Worm (Caenorhabditis elegans): ENCODE data around the gene Y67D8C.6.

Y67D8C.6 gene

ce11 chrIV:3038740-3039139 is 24.4 kb downstream of the Y67D8C.6 start:
- no peak for TF ChIP-seq lin-39 (tag; optimal IDR thresholded peaks at IDR 0.05)
- TF ChIP-seq fos-1 (tag; optimal IDR thresholded peaks at IDR 0.05) = no peak
- no peak for TF ChIP-seq ceh-8 (GFP tag; optimal IDR thresholded peaks at IDR 0.05)
- no peak for TF ChIP-seq aly-2 (tag; optimal IDR thresholded peaks at IDR 0.05)
- no peak for TF ChIP-seq nhr-47 (tag; optimal IDR thresholded peaks at IDR 0.05)
- TF ChIP-seq lin-15B (tag; optimal IDR thresholded peaks at IDR 0.05) = no peak
- no peak for TF ChIP-seq nhr-237 (tag; optimal IDR thresholded peaks at IDR 0.05)
- TF ChIP-seq lin-14 (GFP tag; optimal IDR thresholded peaks at IDR 0.05) = no peak
- TF ChIP-seq ztf-4 (tag; optimal IDR thresholded peaks at IDR 0.05) = no peak
- no peak for TF ChIP-seq mab-9 (GFP tag; IDR thresholded peaks at IDR 0.05)
- no peak for TF ChIP-seq dpl-1 (GFP tag; optimal IDR thresholded peaks at IDR 0.05)
- TF ChIP-seq efl-3 (GFP tag; optimal IDR thresholded peaks at IDR 0.05) = no peak
- no peak for TF ChIP-seq blmp-1 (tag; optimal IDR thresholded peaks at IDR 0.05)
- no peak for TF ChIP-seq nhr-71 (tag; optimal IDR thresholded peaks at IDR 0.05)
- TF ChIP-seq xbp-1 (tag; optimal IDR thresholded peaks at IDR 0.05) = no peak

ce11 chrIV:3037932-3038331 is 25.3 kb downstream of the Y67D8C.6 start:
- TF ChIP-seq ztf-4 (tag; optimal IDR thresholded peaks at IDR 0.05) (no peak), lin-35 (GFP tag; optimal IDR thresholded peaks at IDR 0.05) (no peak), F16B12.6 (tag; optimal IDR thresholded peaks at IDR 0.05) (no peak), egl-27 (tag; optimal IDR thresholded peaks at IDR 0.05) (no peak), dpl-1 (GFP tag; optimal IDR thresholded peaks at IDR 0.05) (no peak), aly-2 (tag; optimal IDR thresholded peaks at IDR 0.05) (no peak), C34B4.2 (tag; optimal IDR thresholded peaks at IDR 0.05) (no peak), rnt-1 (tag; optimal IDR thresholded peaks at IDR 0.05) (no peak), nhr-90 (tag; optimal IDR thresholded peaks at IDR 0.05; ENCODE audit: poor library complexity) (no peak), fos-1 (tag; optimal IDR thresholded peaks at IDR 0.05) (no peak), lin-14 (GFP tag; optimal IDR thresholded peaks at IDR 0.05) (no peak), pqm-1 (tag; optimal IDR thresholded peaks at IDR 0.05) (no peak), ces-1 (GFP tag; optimal IDR thresholded peaks at IDR 0.05) (no peak), nhr-77 (tag; optimal IDR thresholded peaks at IDR 0.05) (no peak)

DNA sequence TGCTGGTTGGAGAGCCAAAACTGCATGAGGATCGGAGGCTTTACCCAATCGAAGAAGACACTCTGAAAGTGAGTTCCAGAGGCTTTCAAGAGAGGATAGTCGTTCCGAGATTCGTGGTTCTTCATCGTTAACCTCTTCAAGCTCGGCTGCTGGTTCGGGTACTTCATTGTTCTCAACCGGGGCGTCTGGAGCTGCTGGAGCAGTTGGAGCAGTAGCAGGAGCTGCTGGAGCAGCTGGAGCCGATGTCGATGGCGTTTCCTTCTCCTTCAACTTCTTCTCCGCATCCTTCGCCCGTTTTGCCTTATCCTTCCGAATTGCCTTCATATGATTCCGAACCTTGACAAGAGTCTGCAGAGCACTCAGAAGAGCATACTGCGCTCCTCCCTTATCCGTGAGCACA is 27.8 kb downstream of the Y67D8C.6 start:
- TF ChIP-seq elt-2 (tag; optimal IDR thresholded peaks at IDR 0.05) (no peak), mab-9 (GFP tag; IDR thresholded peaks at IDR 0.05) (no peak), pax-3 (tag; optimal IDR thresholded peaks at IDR 0.05) (no peak), fkh-10 (GFP tag; optimal IDR thresholded peaks at IDR 0.05) (no peak)

DNA sequence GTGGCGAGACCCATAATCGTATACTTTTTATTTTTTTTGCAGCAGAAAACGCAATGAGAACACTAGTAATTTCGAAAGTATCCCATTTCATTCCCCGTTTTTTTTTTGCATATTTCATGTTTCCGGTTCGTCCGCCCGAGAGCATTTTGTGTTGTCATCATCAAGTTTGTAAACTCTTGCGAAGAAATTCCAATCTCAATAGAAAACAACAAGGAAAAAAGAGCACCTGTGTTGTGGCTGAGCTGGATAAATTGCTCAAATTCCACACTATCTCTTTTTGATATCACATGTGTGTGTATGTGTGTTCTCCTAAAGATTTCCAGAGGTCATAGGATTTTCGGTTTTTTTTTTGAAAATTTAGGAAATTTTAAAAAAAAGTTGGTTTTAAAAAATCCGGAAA is 31.2 kb downstream of the Y67D8C.6 start:
- TF ChIP-seq nhr-71 (tag; optimal IDR thresholded peaks at IDR 0.05) (peak; percentile 39), rnt-1 (tag; optimal IDR thresholded peaks at IDR 0.05) (peak; percentile 46), fkh-8 (tag; optimal IDR thresholded peaks at IDR 0.05) (no peak), fos-1 (tag; optimal IDR thresholded peaks at IDR 0.05) (no peak), C16A3.4 (tag; optimal IDR thresholded peaks at IDR 0.05) (no peak), mef-2 (tag; optimal IDR thresholded peaks at IDR 0.05) (no peak), aly-2 (tag; optimal IDR thresholded peaks at IDR 0.05) (peak; percentile 65)

- TF ChIP-seq zip-4 (GFP tag; optimal IDR thresholded peaks at IDR 0.05) = no peak
- no peak for TF ChIP-seq lin-15B (tag; optimal IDR thresholded peaks at IDR 0.05)
- TF ChIP-seq ceh-8 (GFP tag; optimal IDR thresholded peaks at IDR 0.05) = no peak
- TF ChIP-seq elt-3 (tag; optimal IDR thresholded peaks at IDR 0.05) = no peak
- no peak for TF ChIP-seq isw-1 (GFP tag; IDR thresholded peaks at IDR 0.05)
- no peak for TF ChIP-seq hpl-2 (GFP tag; optimal IDR thresholded peaks at IDR 0.05)
- TF ChIP-seq sup-37 (GFP tag; optimal IDR thresholded peaks at IDR 0.05) = no peak
- no peak for TF ChIP-seq irx-1 (tag; optimal IDR thresholded peaks at IDR 0.05)
- TF ChIP-seq F16B12.6 (tag; optimal IDR thresholded peaks at IDR 0.05) = no peak
- peak; percentile 30 for TF ChIP-seq nhr-20 (tag; optimal IDR thresholded peaks at IDR 0.05)
- peak; percentile 81 for TF ChIP-seq nhr-71 (tag; optimal IDR thresholded peaks at IDR 0.05)
- peak; percentile 19 to 42 for TF ChIP-seq lsy-2 (tag; optimal IDR thresholded peaks at IDR 0.05)
- TF ChIP-seq rnt-1 (tag; optimal IDR thresholded peaks at IDR 0.05) = peak; percentile 85
- TF ChIP-seq sox-4 (tag; optimal IDR thresholded peaks at IDR 0.05) = no peak
- TF ChIP-seq nhr-28 (tag; optimal IDR thresholded peaks at IDR 0.05) = no peak
- TF ChIP-seq dpl-1 (GFP tag; optimal IDR thresholded peaks at IDR 0.05) = no peak
- no peak for TF ChIP-seq fkh-8 (tag; optimal IDR thresholded peaks at IDR 0.05)
- no peak for TF ChIP-seq dsc-1 (tag; optimal IDR thresholded peaks at IDR 0.05)
- peak; percentile 87 for TF ChIP-seq mef-2 (tag; optimal IDR thresholded peaks at IDR 0.05)
- peak; percentile 48 for TF ChIP-seq snu-23 (GFP tag; optimal IDR thresholded peaks at IDR 0.05)
- no peak for TF ChIP-seq mep-1 (tag; optimal IDR thresholded peaks at IDR 0.05)
- TF ChIP-seq nhr-237 (tag; optimal IDR thresholded peaks at IDR 0.05) = no peak
- TF ChIP-seq unc-62 (GFP tag; optimal IDR thresholded peaks at IDR 0.05) = no peak
- TF ChIP-seq tbx-2 (tag; optimal IDR thresholded peaks at IDR 0.05) = peak; percentile 8
These were observed 33.3 kb downstream of the Y67D8C.6 start for ce11 chrIV:3029882-3030281.
